Fruit fly (Drosophila melanogaster): ENCODE measurements around the gene CG14451.

CG14451 gene

DNA sequence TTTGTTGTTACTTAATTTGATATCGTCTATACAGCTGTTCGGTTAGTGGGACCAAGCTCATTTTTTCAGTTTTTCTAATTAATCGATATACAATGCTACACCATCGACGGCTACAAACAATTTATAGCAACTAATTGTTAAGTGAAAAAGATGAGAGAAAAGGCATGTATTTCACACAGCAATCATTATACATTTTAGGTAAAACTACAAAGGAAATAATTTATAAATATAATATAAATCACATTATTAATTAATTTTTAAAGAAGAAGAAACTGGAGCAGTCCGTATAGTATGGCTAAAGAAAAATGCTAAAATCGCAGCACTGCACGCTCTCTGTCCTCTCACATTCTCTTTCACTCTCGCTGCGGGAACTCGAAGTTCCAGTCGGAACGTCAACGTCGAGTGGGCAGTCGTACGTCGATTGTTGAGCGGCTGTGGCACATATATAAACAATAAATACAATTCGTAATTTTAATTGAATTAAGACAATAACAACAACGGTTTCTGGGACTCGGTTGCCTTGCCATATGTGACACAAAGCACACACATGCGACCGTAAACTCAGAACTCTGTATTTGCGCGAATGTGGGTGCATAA, 5.9 kb upstream of the CG14451 start, which contains the start of the genes CG14450 and CG11367 (continued):
- TF ChIP-seq Dp (GFP tag; optimal IDR thresholded peaks at IDR 0.05) (peak; percentile 26), CG42726 (GFP tag; IDR thresholded peaks at IDR 0.05; ENCODE audit: partially characterized antibody) (no peak), Six4 (GFP tag; optimal IDR thresholded peaks at IDR 0.05) (peak; percentile 13), CG1832 (GFP tag; optimal IDR thresholded peaks at IDR 0.05) (no peak), CG8924 (tag; optimal IDR thresholded peaks at IDR 0.05) (peak; percentile 68), z (GFP tag; IDR thresholded peaks at IDR 0.05) (no peak), ci (GFP tag; IDR thresholded peaks at IDR 0.05) (peak; percentile 57; the same call in 2 of the 3 replicates), CG7556 (GFP tag; optimal IDR thresholded peaks at IDR 0.05) (peak; percentile 2), CG10321 (GFP tag; IDR thresholded peaks at IDR 0.05) (no peak), CG4282 (GFP tag; optimal IDR thresholded peaks at IDR 0.05) (no peak), sim (GFP tag; IDR thresholded peaks at IDR 0.05) (no peak), Hr39 (optimal IDR thresholded peaks at IDR 0.05) (no peak)

DNA sequence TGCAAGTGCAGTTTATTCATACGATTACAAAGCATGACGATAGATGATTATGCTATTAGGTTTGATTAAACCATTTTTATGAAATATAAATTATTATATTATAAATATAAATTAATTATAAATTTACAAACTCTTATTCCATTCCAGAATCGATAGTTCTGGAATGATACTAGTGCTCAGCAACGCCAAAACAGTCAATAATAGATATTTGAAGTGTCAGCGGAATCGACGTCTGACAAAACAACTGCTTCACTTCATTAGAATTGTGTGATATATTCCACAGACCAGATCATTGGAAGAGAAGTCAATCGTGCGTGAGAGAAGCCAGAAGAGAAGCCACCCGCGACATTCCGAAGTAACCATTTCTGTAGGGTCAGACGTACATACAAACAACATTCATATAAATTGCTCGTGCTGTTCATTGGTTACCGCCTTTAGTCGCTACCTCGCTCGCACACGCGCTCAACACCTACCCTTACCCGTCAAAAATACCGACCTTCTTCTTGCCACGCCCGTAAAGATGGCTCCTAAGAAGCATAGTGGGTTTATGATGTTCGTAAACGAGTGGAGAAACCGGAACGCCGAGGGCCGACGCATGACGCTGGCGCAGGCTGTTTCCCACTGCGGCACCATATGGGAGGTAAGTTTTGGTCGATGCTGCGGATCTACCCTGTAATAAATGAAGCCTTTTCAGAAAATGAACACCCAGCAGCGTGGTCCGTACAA, 2.3 kb upstream of the CG14451 start:
- TF ChIP-seq cad (GFP tag; optimal IDR thresholded peaks at IDR 0.05) (peak; percentile 81), sd (tag; optimal IDR thresholded peaks at IDR 0.05) (peak; percentile 81), sc (optimal IDR thresholded peaks at IDR 0.05) (no peak), sc (GFP tag; optimal IDR thresholded peaks at IDR 0.05) (no peak), al (GFP tag; IDR thresholded peaks at IDR 0.05) (no peak), D19B (GFP tag; optimal IDR thresholded peaks at IDR 0.05) (peak; percentile 62), CG5953 (GFP tag; IDR thresholded peaks at IDR 0.05) (no peak), CG10267 (tag; optimal IDR thresholded peaks at IDR 0.05) (peak; percentile 58), ci (GFP tag; IDR thresholded peaks at IDR 0.05) (0 out of 3 replicates have a peak, but pooled peaks have one; percentile 34), CG30020 (tag; optimal IDR thresholded peaks at IDR 0.05) (peak; percentile 3), Fer2 (tag; optimal IDR thresholded peaks at IDR 0.05) (no peak), lmd (GFP tag; IDR thresholded peaks at IDR 0.05) (no peak), seq (GFP tag; IDR thresholded peaks at IDR 0.05) (peak; percentile 59; the same call in 1 of the 2 replicates), pan (optimal IDR thresholded peaks at IDR 0.05) (no peak), pan (GFP tag; optimal IDR thresholded peaks at IDR 0.05 in 1 of 2, IDR thresholded peaks at IDR 0.05 in 1 of 2) (no peak), CG1832 (GFP tag; optimal IDR thresholded peaks at IDR 0.05) (peak; percentile 30), CG8388 (GFP tag; optimal IDR thresholded peaks at IDR 0.05) (no peak), CG33557 (GFP tag; optimal IDR thresholded peaks at IDR 0.05) (no peak), slbo (GFP tag; IDR thresholded peaks at IDR 0.05) (no peak), CG33213 (GFP tag; optimal IDR thresholded peaks at IDR 0.05) (no peak), Trl (optimal IDR thresholded peaks at IDR 0.05) (peak; percentile 19 to 28), Trl (GFP tag; optimal IDR thresholded peaks at IDR 0.05) (no peak), stwl (tag; optimal IDR thresholded peaks at IDR 0.05) (peak; percentile 59), toy (GFP tag; IDR thresholded peaks at IDR 0.05) (no peak), Med (GFP tag) (peak; percentile 70), Nf-YC (tag; optimal IDR thresholded peaks at IDR 0.05) (peak; percentile 96), tll (GFP tag; optimal IDR thresholded peaks at IDR 0.05) (peak in 1 of 2 experiments; percentile 59), odd (GFP tag; optimal IDR thresholded peaks at IDR 0.05) (no peak), Dp (GFP tag; optimal IDR thresholded peaks at IDR 0.05) (no peak), CG13287 (GFP tag; IDR thresholded peaks at IDR 0.05; ENCODE audit: partially characterized antibody) (peak; percentile 36), D19A (tag; optimal IDR thresholded peaks at IDR 0.05) (no peak), CG12155 (GFP tag; optimal IDR thresholded peaks at IDR 0.05) (no peak), CG2712 (tag; optimal IDR thresholded peaks at IDR 0.05) (peak; percentile 1), CG2199 (GFP tag; IDR thresholded peaks at IDR 0.05) (peak; percentile 75; the same call in 1 of the 3 replicates), Deaf1 (tag; optimal IDR thresholded peaks at IDR 0.05) (peak; percentile 76), jing (GFP tag; optimal IDR thresholded peaks at IDR 0.05) (no peak), chinmo (GFP tag; IDR thresholded peaks at IDR 0.05; ENCODE audit: partially characterized antibody) (0 out of 4 replicates have a peak, but pooled peaks have one; percentile 39), CG3065 (GFP tag; optimal IDR thresholded peaks at IDR 0.05) (peak; percentile 40), Rfx (GFP tag; IDR thresholded peaks at IDR 0.05) (peak; percentile 16; the same call in 1 of the 2 replicates)
